Fruit fly (Drosophila melanogaster): ENCODE results near the gene CG13310.

CG13310 gene

dm6 chr3L:8767876-8768275 is 32.5 kb downstream of the CG13310 start (continued):
- TF ChIP-seq Doc3 (GFP tag; IDR thresholded peaks at IDR 0.05; ENCODE audit: partially characterized antibody) (no peak), sim (GFP tag; IDR thresholded peaks at IDR 0.05) (no peak), sr (GFP tag; IDR thresholded peaks at IDR 0.05) (no peak), Ets97D (GFP tag; optimal IDR thresholded peaks at IDR 0.05) (no peak), CG6175 (GFP tag; IDR thresholded peaks at IDR 0.05) (no peak), Camta (GFP tag; optimal IDR thresholded peaks at IDR 0.05) (peak; percentile 4), CG13894 (tag; optimal IDR thresholded peaks at IDR 0.05) (no peak), CG34422 (GFP tag; IDR thresholded peaks at IDR 0.05) (no peak), CG7745 (tag; optimal IDR thresholded peaks at IDR 0.05) (no peak), otp (GFP tag; IDR thresholded peaks at IDR 0.05) (no peak), dpn (GFP tag; optimal IDR thresholded peaks at IDR 0.05) (peak in 1 of 2 experiments; percentile 23), CG13775 (GFP tag; optimal IDR thresholded peaks at IDR 0.05) (peak; percentile 50), Fer1 (GFP tag; optimal IDR thresholded peaks at IDR 0.05) (peak; percentile 48), zen2 (GFP tag; IDR thresholded peaks at IDR 0.05; ENCODE audit: partially characterized antibody) (no peak), Dfd (GFP tag; optimal IDR thresholded peaks at IDR 0.05) (no peak), ATbp (GFP tag; optimal IDR thresholded peaks at IDR 0.05) (no peak), CG10147 (GFP tag; optimal IDR thresholded peaks at IDR 0.05) (no peak), CG3838 (GFP tag; optimal IDR thresholded peaks at IDR 0.05) (no peak), CG17359 (tag; optimal IDR thresholded peaks at IDR 0.05) (peak; percentile 14), CG7987 (GFP tag; optimal IDR thresholded peaks at IDR 0.05) (no peak), CG14710 (tag; optimal IDR thresholded peaks at IDR 0.05) (no peak), CG3065 (GFP tag; optimal IDR thresholded peaks at IDR 0.05) (no peak), wdn (GFP tag; IDR thresholded peaks at IDR 0.05) (no peak), gsb-n (tag; optimal IDR thresholded peaks at IDR 0.05) (no peak), CG31365 (tag; optimal IDR thresholded peaks at IDR 0.05) (no peak), scrt (GFP tag; optimal IDR thresholded peaks at IDR 0.05) (peak; percentile 28), CG18011 (GFP tag; optimal IDR thresholded peaks at IDR 0.05) (peak; percentile 12), CG9876 (GFP tag; optimal IDR thresholded peaks at IDR 0.05) (no peak), CG15073 (GFP tag; optimal IDR thresholded peaks at IDR 0.05) (no peak), corto (GFP tag; optimal IDR thresholded peaks at IDR 0.05) (no peak), gfzf (GFP tag; optimal IDR thresholded peaks at IDR 0.05) (no peak), NC2β (GFP tag; optimal IDR thresholded peaks at IDR 0.05) (no peak), CG32532 (GFP tag; IDR thresholded peaks at IDR 0.05) (no peak; the same call in 1 of the 2 replicates), bigmax (GFP tag; optimal IDR thresholded peaks at IDR 0.05) (no peak), Eip74EF (GFP tag; optimal IDR thresholded peaks at IDR 0.05) (no peak), CG11247 (GFP tag; IDR thresholded peaks at IDR 0.05) (no peak), Hey (tag; optimal IDR thresholded peaks at IDR 0.05) (no peak), Mes4 (GFP tag; optimal IDR thresholded peaks at IDR 0.05) (no peak), chif (GFP tag; optimal IDR thresholded peaks at IDR 0.05) (peak in 1 of 2 experiments; percentile 11), Nf-YA (GFP tag; IDR thresholded peaks at IDR 0.05) (no peak), Nf-YB (GFP tag; optimal IDR thresholded peaks at IDR 0.05) (no peak), CG11504 (tag; optimal IDR thresholded peaks at IDR 0.05) (peak; percentile 64), Gug (GFP tag; IDR thresholded peaks at IDR 0.05) (no peak; the same call in 3 of the 4 replicates), gce (GFP tag; IDR thresholded peaks at IDR 0.05) (no peak), Atf-2 (GFP tag; optimal IDR thresholded peaks at IDR 0.05) (no peak), PHDP (tag; optimal IDR thresholded peaks at IDR 0.05) (peak; percentile 59), crol (GFP tag; IDR thresholded peaks at IDR 0.05) (no peak), CG6272 (GFP tag; IDR thresholded peaks at IDR 0.05) (no peak), slbo (GFP tag; IDR thresholded peaks at IDR 0.05) (peak; percentile 70), Med (GFP tag) (peak; percentile 85), lbe (GFP tag; optimal IDR thresholded peaks at IDR 0.05) (no peak)

Measured in whole organism, embryonic.